Worm (Caenorhabditis elegans) whole organism, young adult: ENCODE results near the gene C26B2.2.

Experiments
- ama-1 ChIP-seq, 3 experiments: fragments of 150-350 bp in 1 of 3; sonication (generic microtip) in 2 of 3; optimal IDR thresholded peaks; 2 replicates each; lab custom pipeline; 2014 to 2018; ENCODE audit warnings: missing biosample characterization in 2 of 3, missing genetic modification characterization in 2 of 3, missing genetic modification reagents in 2 of 3
- aptf-2 ChIP-seq: fragments of 200-800 bp; sonication (Bioruptor generic); conservative IDR thresholded peaks from 2 replicates; pipeline ENCODE4 v1.3.6; 2022; ENCODE audit warnings: missing genetic modification reagents, missing genetic modification characterization, missing compliant biosample characterization
- atf-7 ChIP-seq: sonication (generic microtip); optimal IDR thresholded peaks from 2 replicates; lab custom pipeline; 2017; ENCODE audit warnings: mild to moderate bottlenecking, missing genetic modification characterization, missing compliant biosample characterization
- ets-4 ChIP-seq: fragments of 200-800 bp; sonication (Bioruptor generic); optimal IDR thresholded peaks from 2 replicates; lab custom pipeline; 2018; ENCODE audit warnings: mild to moderate bottlenecking, missing genetic modification characterization, missing compliant biosample characterization
- fkh-3 ChIP-seq: sonication (generic microtip); optimal IDR thresholded peaks from 2 replicates; lab custom pipeline; 2016; ENCODE audit warnings: mild to moderate bottlenecking, missing genetic modification characterization, missing compliant biosample characterization
- gei-17 ChIP-seq: fragments of 200-800 bp; sonication (Bioruptor generic); optimal IDR thresholded peaks from 2 replicates; lab custom pipeline; 2018; ENCODE audit warnings: mild to moderate bottlenecking, missing genetic modification characterization, missing compliant biosample characterization
- mel-28 ChIP-seq: sonication (generic microtip); optimal IDR thresholded peaks from 2 replicates; lab custom pipeline; 2016; ENCODE audit warnings: borderline replicate concordance, mild to moderate bottlenecking, missing genetic modification characterization, missing compliant biosample characterization
- pha-4 ChIP-seq: fragments of 150-350 bp; sonication (generic microtip); optimal IDR thresholded peaks from 2 replicates; lab custom pipeline; 2014; ENCODE audit warnings: missing biosample characterization, missing genetic modification reagents, missing genetic modification characterization
- snpc-4 ChIP-seq, 5 experiments: fragments of 150-350 bp in 1 of 5; sonication (generic microtip) in 4 of 5; optimal IDR thresholded peaks; 2 replicates each; lab custom pipeline; 2014 to 2018; ENCODE audit warnings: missing genetic modification characterization in 5 of 5, missing biosample characterization in 3 of 5, antibody characterized with exemption in 2 of 5, mild to moderate bottlenecking in 2 of 5, missing compliant biosample characterization in 2 of 5, missing genotype in 2 of 5, moderate library complexity in 2 of 5, missing genetic modification reagents in 1 of 5
- ztf-3 ChIP-seq: fragments of 200-800 bp; sonication (Bioruptor generic); optimal IDR thresholded peaks from 2 replicates; lab custom pipeline; 2018; ENCODE audit warnings: mild to moderate bottlenecking, missing genetic modification characterization, missing compliant biosample characterization

- no peak for TF ChIP-seq pha-4
- TF ChIP-seq snpc-4 (GFP tag; optimal IDR thresholded peaks at IDR 0.05; lab: Kevin White, UChicago) = no peak
- no peak for TF ChIP-seq snpc-4 (tag; optimal IDR thresholded peaks at IDR 0.05; lab: Kevin White, UChicago)
- no peak for TF ChIP-seq mel-28 (tag; lab: Kevin White, UChicago)
- no peak for TF ChIP-seq fkh-3 (tag; lab: Kevin White, UChicago)
- TF ChIP-seq ets-4 (GFP tag; lab: Kevin White, UChicago) = no peak
- TF ChIP-seq gei-17 (GFP tag; lab: Kevin White, UChicago) = no peak
- no peak for TF ChIP-seq aptf-2 (GFP tag; lab: Robert Waterston, UW)
- TF ChIP-seq ama-1 (optimal IDR thresholded peaks at IDR 0.05; lab: Kevin White, UChicago) = no peak
- TF ChIP-seq ama-1 (GFP tag; optimal IDR thresholded peaks at IDR 0.05; lab: Kevin White, UChicago) = no peak
- TF ChIP-seq atf-7 (tag; lab: Kevin White, UChicago) = no peak
- TF ChIP-seq ztf-3 (GFP tag; lab: Kevin White, UChicago) = no peak
Observed at ce11 chrIV:8042897-8043296, 21.0 kb upstream of the C26B2.2 start.
